Worm (Caenorhabditis elegans) whole organism, midembryonic: ENCODE results near the gene R02D1.2.

Source experiments
- T22C8.4 ChIP-seq: fragments of 200-800 bp; sonication (Bioruptor generic); IDR thresholded peaks from 2 replicates; pipeline ENCODE4 v1.3.6; 2022; ENCODE audit warnings: missing genetic modification characterization, missing compliant biosample characterization
- cog-1 ChIP-seq: sonication (generic microtip); optimal IDR thresholded peaks from 2 replicates; lab custom pipeline; 2016; ENCODE audit warnings: missing genetic modification characterization, missing compliant biosample characterization
- flt-1 ChIP-seq: fragments of 200-800 bp; sonication (Bioruptor generic); IDR thresholded peaks from 2 replicates; pipeline ENCODE4 v1.3.6; 2022; ENCODE audit warnings: missing genetic modification characterization, missing compliant biosample characterization
- klf-2 ChIP-seq: fragments of 200-800 bp; sonication (Bioruptor generic); conservative IDR thresholded peaks from 2 replicates; pipeline ENCODE4 v1.3.6; 2022; ENCODE audit warnings: missing genetic modification reagents, missing genetic modification characterization, missing compliant biosample characterization
- med-1 ChIP-seq: sonication (generic microtip); optimal IDR thresholded peaks from 2 replicates; lab custom pipeline; 2017; ENCODE audit warnings: missing genetic modification characterization, mild to moderate bottlenecking, missing compliant biosample characterization, antibody characterized with exemption, missing genetic modification reagents; ENCODE audit not compliant: insufficient read depth
- tab-1 ChIP-seq: fragments of 200-800 bp; sonication (Bioruptor generic); IDR thresholded peaks from 2 replicates; pipeline ENCODE4 v1.3.6; 2022; ENCODE audit warnings: missing genetic modification characterization, missing compliant biosample characterization
- ztf-23 ChIP-seq: fragments of 200-800 bp; sonication (Bioruptor generic); IDR thresholded peaks from 2 replicates; pipeline ENCODE4 v1.3.6; 2022; ENCODE audit warnings: missing genetic modification reagents, missing genetic modification characterization, missing compliant biosample characterization
- ztf-29 ChIP-seq: fragments of 200-800 bp; sonication (Bioruptor generic); IDR thresholded peaks from 2 replicates; pipeline ENCODE4 v1.3.6; 2022; ENCODE audit warnings: missing genetic modification reagents, missing genetic modification characterization, missing compliant biosample characterization

ce11 chrV:4332450-4332849 lies 9.8 kb upstream of the R02D1.2 start, which contains the start of gene oac-12:
- no peak for TF ChIP-seq med-1 (GFP tag; lab: Kevin White, UChicago)
- TF ChIP-seq klf-2 (GFP tag; lab: Robert Waterston, UW) = no peak
- TF ChIP-seq flt-1 (GFP tag; lab: Robert Waterston, UW) = no peak
- TF ChIP-seq tab-1 (GFP tag; lab: Robert Waterston, UW) = no peak
- no peak for TF ChIP-seq ztf-29
- TF ChIP-seq T22C8.4 = no peak
- no peak for TF ChIP-seq cog-1 (tag; lab: Kevin White, UChicago)
- TF ChIP-seq ztf-23 = no peak
